Fruit fly (Drosophila melanogaster): ENCODE results near the gene CG13679.
"Not testable (repeated sequence)": the region's sequence is repeated elsewhere in the genome, so short reads cannot be mapped to it uniquely, and the experiment has no call there.

Gene CG13679

DNA sequence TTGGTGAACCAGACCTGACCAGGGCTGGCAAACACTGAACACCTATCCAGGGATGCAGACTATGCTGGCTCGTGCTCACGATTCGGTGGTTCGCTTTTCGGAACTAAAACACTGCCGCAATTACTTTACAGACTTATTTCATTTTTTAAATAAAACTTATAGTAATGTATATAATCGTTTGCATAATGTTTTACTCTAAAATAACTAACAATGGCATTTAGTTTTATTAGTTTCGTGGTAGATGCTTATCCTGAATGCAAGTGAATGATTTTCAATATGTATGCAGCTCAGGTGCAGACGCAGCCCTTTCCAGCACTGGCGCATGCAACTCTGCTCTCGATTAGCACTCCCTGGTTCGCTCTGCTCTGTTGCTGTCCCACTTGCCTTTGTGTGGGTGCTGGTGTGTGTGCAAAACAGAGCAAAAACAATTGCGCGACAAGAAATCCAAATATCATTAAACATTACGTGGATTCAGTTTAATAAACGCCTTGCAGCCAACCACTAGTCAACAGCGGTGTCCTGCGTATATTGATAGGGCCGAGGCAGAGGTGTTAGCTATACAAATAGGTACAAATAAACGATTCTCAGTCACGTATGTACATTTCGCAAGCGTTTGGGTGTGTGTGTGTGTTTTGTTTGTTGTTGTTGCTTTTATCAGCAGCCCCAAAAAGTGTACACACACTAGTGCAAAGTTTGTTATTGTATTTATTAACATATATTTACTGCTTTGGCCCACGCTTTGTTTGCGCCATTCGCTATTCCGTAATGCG lies 15.8 kb upstream of the CG13679 start, which contains the start of the genes ERR and Atg18a:
ERR (minus strand) TSS at position 45 of the 770 bp plus-strand sequence.
Atg18a (plus strand) TSS at position 231 of the 770 bp plus-strand sequence.
- TF ChIP-seq noc (tag; optimal IDR thresholded peaks at IDR 0.05), result peak; percentile 89

DNA sequence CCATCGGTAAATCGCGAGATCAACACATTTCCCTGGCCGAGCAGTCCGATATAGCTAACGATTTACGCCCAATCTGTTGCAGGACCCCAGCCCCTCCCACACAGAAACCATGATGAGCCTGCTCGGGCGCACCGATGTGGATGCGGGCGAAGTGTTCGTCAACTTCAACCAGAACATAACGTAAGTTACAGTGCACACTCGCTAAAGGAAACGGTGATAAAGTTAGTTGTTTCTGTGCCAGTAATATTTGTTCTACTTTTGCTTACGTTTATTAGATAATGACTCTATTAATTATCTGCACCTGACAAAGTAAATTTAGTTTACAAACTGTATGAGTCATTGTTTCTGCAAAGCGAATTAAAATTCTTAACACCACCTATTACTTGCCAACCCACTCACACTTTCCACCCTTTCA lies 15.2 kb upstream of the CG13679 start:
- no peak for TF ChIP-seq noc (tag; optimal IDR thresholded peaks at IDR 0.05)

DNA sequence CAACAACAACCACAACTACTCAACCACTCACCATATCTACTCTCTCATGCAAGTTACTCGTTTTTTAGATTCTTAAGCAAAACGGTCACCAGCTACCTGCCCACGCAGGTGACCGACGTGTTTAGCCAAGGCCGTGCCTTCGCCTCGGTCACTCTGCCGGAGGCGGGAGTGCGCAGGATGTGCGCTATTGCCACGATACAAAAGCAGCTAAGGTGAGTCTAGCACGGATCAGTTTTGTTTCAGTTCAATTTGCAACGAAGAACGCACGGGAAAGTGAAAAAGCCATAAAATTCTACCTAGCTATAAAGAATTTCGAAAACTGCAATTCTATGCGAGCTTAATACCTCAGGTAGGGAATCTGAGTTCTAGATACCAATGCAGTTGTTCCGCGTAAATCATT lies 13.4 kb upstream of the CG13679 start:
- TF ChIP-seq noc (tag; optimal IDR thresholded peaks at IDR 0.05), result no peak

DNA sequence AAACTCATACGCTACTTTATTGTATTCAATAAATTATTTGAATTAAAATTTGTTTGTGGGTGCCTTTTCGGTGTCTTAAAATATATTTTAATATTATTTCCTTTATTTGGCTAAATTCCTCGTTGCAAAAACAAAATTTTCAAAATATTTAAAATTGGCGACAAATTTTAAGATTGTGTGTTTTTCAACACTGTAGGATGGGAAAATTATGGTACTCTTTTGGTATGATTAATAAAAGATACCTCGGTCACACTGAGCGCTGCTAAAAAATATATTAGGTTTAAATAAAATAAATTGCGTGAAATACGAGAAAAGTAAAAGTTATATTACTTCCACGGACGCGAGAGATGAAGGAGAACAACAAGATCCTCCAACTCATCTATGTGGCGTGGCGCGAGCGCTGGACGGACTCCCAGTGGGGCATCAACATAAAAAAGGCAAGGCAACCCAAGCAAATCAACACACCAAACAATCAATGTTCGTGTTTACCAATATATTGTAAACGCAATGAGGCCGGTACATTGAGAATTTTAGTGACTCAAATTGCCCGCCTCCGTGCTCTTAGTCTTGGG lies 11.5 kb upstream of the CG13679 start, which contains the start of gene MED24:
MED24 (plus strand) TSS at position 229 of the 572 bp plus-strand sequence.
- TF ChIP-seq noc (tag; optimal IDR thresholded peaks at IDR 0.05), result no peak

DNA sequence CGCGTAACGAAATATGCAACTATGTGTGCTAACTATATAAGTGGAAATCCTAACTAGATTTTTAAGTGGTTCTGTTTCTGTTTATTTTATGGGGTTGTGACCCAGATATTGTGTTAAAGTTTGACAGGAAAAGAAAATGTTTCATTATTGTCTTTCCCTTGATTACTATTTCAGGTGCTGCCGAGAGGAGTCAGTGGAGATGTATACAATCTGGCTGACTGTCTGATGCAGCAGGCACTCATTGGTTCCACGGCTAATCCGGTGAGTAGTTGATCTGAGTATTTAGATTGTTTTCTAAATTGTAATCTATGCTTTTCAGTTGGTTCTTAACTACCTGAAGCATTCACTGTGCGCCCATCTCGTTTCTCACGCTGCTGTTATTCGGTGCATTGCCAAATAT lies 9.6 kb upstream of the CG13679 start, which contains the start of gene CG7387:
CG7387 (minus strand) TSS at position 101 of the 400 bp plus-strand sequence.
- no peak for TF ChIP-seq noc (tag; optimal IDR thresholded peaks at IDR 0.05)

DNA sequence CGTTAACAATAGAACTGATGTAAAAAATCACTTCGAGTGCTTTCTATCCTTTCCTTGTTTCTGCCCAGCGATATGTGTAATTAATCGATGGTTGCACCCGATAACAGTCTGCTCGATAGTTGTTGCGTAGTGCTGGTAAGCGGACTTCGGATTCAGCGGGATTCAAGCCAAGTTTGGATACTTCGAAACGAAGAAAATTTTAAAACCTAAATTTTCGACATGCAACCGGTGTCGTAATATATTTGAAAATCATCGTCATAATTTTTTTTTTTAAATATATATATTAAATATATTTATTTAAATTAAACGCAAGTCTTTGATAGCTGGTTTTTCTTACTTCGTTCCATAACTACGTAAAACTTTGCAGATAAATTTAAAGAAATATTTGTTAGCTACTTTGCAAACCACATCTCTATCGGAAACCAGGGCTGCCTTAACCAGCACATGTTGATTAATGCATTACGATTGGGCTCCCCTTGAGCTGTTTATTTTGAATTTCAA lies 4.8 kb upstream of the CG13679 start, which contains the start of the genes UbcE2M and Dhps:
UbcE2M (minus strand) TSS at position 209 of the 501 bp plus-strand sequence.
Dhps (plus strand) TSS at position 429 of the 501 bp plus-strand sequence.
- peak; percentile 83 for TF ChIP-seq noc (tag; optimal IDR thresholded peaks at IDR 0.05)

DNA sequence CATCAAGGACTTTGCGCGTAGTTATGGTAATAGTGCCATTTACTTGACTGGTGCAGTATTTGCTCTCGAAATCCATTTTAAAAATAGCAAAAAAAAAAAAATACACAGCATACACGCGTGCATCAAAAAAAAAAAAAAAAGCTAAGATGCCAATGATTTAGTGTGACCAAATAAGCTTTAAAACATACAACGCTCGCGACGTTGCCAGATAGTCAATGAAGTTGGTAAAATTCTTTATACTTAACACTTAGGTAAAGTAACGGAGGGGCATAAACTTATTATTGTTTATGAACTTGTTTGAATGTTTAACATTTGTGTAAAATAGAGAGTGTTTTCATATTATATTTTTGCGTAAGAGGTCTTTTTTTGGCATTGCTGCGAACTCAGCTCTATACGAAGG lies 8.0 kb downstream of the CG13679 start, which contains the start of gene tut:
tut (minus strand) TSS at position 148 of the 400 bp plus-strand sequence.
- TF ChIP-seq noc (tag; optimal IDR thresholded peaks at IDR 0.05), result no peak

DNA sequence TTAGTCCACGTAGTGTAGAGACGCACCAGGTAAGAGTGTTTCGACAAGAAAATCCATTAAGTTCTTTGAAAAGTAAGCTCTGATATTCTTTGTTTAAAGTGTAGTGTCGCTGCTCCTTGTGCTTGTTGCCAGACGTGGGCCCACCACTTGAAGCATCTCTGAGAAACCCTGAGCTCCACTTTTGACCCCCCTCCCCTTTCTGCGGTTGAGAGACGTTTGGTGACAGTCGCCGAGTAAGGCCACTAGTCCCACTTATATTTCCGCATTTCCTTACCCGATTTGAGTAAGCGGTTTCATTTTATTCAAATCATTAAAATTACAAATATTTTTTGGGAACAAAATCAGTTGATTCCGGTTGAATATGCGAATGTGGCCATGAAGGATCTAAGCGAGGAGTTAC lies 9.0 kb downstream of the CG13679 start, which contains the start of gene CG8006:
CG8006 (plus strand) TSS at position 301 of the 400 bp plus-strand sequence.
- TF ChIP-seq noc (tag; optimal IDR thresholded peaks at IDR 0.05), result no peak

DNA sequence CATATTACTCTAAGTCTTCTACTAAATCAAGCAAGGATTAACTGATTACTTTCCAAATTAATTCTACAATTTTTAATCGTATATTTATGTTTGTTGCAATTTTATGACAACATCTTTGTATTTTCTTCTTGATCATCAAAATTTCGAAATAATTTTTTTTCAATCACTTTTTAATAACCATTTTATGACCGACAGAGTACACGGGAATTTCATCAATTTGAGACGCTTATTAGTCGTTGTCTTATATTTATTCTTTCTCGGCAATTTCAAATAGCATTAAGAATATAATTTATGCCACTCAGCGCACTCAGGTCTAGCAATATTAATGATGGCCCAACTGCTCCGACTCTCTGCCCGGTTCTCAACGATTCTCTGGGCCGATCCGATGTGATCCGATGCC lies 12.4 kb downstream of the CG13679 start, which contains the start of gene CG8012:
CG8012 (plus strand) TSS at position 301 of the 400 bp plus-strand sequence.
- no peak for TF ChIP-seq noc (tag; optimal IDR thresholded peaks at IDR 0.05)

DNA sequence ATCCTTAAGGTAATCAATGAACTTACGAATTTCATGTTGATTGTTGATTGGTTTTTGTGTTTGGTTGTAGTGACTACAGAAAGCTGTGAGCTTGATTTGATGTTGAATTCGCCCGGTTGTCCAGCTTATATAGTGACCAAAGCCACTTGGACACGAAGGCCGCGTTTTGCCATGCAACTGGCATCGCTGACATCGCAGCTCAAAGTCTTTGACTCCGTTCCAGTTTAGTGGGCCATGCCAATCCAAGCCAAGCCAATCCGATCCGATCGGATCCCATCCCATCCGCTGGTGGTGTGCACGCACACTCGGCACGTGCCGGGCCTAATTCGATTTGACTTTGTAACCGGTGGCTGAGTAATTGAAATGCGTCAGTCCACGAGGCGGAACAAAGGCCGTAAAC lies 16.3 kb downstream of the CG13679 start, which contains the start of gene CG13674:
CG13674 (minus strand) TSS at position 101 of the 400 bp plus-strand sequence.
- TF ChIP-seq noc (tag; optimal IDR thresholded peaks at IDR 0.05), result no peak

DNA sequence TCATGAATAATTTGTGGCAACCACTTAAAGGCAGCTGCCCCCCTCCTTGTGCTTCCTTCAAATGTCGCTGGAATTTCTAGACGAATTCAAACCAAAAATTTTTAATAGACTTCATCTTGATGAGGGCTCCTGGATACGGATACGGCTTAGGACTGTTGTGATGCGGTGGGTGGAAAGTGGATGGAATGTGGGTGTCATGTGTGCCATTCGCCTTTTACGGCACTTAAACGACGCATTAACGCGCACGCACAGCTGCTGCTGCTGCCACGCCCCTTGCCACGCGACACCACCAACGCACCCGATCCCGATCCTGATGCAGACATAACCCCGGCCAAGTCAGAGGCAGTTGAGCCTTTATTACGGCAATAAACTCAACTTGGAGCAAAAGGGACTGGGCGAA lies 17.1 kb downstream of the CG13679 start:
- TF ChIP-seq noc (tag; optimal IDR thresholded peaks at IDR 0.05), result no peak

DNA sequence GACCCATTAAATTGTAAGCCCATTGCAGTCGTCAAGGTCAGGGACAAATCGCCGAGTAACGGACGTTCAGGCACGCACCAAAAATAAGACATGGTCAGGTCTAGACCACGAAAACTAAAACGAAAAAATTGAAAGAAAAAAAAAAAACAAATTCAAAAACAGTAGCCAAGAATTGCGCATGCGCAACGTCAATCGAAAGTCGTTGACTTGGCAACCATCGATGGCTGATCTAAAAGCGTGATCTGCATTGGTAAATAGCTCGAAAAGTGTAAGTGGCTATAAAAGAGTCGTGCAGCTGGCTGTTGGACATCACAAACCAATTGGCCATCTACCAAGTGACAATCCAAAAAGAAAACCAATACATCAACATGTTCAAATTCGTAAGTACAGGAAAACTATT lies 19.2 kb downstream of the CG13679 start, which contains the start of gene CG13678:
CG13678 (plus strand) TSS at position 307 of the 400 bp plus-strand sequence.
- TF ChIP-seq noc (tag; optimal IDR thresholded peaks at IDR 0.05), result no peak

DNA sequence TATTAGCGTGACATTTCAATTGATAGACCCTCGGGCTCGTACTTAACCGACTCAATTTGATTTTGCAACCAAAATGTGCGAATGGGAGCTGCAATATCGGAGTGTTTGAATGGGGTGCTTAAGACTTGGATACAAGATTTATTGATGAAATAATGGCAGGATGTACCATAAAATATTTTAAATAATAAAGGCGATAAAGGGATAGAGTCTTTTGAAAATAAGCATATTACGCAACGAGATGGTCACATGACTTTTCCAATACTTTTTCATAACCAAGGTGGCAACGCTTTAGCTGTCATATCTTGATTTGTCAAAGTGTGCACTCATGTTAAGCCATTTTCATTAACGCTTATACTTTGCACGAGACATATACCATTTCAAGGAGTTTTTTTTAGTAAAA lies 26.3 kb downstream of the CG13679 start, which contains the start of gene eIF4E3:
eIF4E3 (plus strand) TSS at position 301 of the 400 bp plus-strand sequence.
- TF ChIP-seq noc (tag; optimal IDR thresholded peaks at IDR 0.05), result no peak

DNA sequence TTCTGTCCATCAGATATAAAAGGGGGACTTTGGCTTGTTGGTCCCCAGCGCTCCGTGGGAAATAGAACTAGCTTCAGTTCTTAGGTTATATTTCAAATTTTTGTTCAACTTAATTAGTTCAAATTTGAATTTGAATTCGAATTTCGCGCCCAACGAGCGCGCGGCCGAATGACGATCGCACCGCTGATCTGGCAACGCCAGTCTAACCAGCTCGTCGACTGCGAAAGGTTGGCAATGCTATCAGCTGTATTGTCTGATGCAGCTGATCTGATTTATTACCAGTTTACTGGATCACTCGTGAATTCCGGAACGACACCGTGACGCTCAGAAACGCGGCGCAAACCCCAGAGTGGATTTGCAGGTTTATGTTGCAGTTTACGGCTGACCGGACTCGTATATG lies 35.8 kb downstream of the CG13679 start, which contains the start of gene Dscam4:
Dscam4 (plus strand) TSS at position 301 of the 400 bp plus-strand sequence.
- TF ChIP-seq noc (tag; optimal IDR thresholded peaks at IDR 0.05), result not testable (repeated sequence)

DNA sequence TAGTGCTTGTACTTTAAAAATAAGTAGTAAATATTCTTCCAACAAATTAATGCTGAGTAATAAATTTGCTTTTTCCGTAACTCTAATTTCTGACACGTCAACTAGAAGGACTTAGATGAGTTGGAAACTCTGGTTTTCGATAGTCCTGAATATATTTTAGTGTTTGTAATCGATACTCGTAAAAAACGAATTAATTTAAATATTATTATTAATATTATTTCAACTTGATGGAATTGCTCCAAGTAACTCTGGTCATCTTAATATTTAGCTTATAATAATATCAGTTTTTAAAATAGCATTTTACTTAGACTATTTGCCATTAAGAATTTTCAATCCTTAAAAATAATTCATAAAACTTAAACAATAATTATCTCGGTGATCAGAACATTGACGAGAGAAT lies 37.9 kb downstream of the CG13679 start, which contains the start of gene CG7213:
CG7213 (minus strand) TSS at position 101 of the 400 bp plus-strand sequence.
- no peak for TF ChIP-seq noc (tag; optimal IDR thresholded peaks at IDR 0.05)

DNA sequence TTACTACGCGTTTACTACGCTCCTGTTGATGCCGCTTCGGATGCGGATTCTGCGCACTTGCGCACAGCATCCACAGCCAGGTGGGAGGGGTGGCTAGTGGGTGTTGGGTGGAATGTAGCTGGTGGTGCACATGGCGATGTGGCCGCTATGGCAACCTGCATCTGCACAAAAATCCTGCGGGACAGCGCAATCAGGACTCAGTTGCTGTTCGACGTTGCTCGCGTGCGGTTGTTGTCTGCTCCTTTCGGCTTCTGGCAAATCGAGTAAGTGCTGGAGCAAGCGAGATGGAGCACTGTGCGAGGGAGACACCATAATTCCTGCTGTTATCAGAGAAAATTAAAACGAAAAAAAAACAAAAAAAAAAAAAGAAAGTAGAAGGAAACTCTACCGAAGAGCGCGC lies 38.3 kb downstream of the CG13679 start:
- TF ChIP-seq noc (tag; optimal IDR thresholded peaks at IDR 0.05), result no peak

Measured in whole organism, larva.